Worm (Caenorhabditis elegans) whole organism, L2 larva: ENCODE results near the gene dhs-8.

Experiments
- elt-1 ChIP-seq: fragments of 150-350 bp; optimal IDR thresholded peaks from 2 replicates; lab custom pipeline; 2014; ENCODE audit warnings: missing biosample characterization, missing genetic modification characterization
- gmeb-1 ChIP-seq: fragments of 150-350 bp; optimal IDR thresholded peaks from 2 replicates; lab custom pipeline; 2014; ENCODE audit warnings: missing biosample characterization, missing genetic modification characterization
- lin-13 ChIP-seq: fragments of 150-350 bp; optimal IDR thresholded peaks from 2 replicates; lab custom pipeline; 2014; ENCODE audit warnings: missing biosample characterization, missing genetic modification reagents, missing genetic modification characterization
- mdl-1 ChIP-seq, 2 experiments: fragments of 150-350 bp in 1 of 2; sonication (generic microtip) in 1 of 2; optimal IDR thresholded peaks; 2 replicates each; lab custom pipeline; 2017; ENCODE audit warnings: missing biosample characterization in 2 of 2, missing genetic modification characterization in 2 of 2
- nhr-11 ChIP-seq: fragments of 150-350 bp; optimal IDR thresholded peaks from 2 replicates; lab custom pipeline; 2014; ENCODE audit warnings: missing biosample characterization, missing genetic modification characterization

DNA sequence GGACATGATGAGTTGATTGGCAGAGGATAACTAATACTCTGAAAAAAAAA is 3.6 kb upstream of the dhs-8 start, which contains the start of gene cysl-2:
- TF ChIP-seq mdl-1 (tag; optimal IDR thresholded peaks at IDR 0.05; lab: Kevin White, UChicago) = no peak
- TF ChIP-seq gmeb-1 (tag; lab: Kevin White, UChicago) = no peak
- TF ChIP-seq lin-13 (GFP tag; lab: Kevin White, UChicago) = no peak
- TF ChIP-seq nhr-11 (tag; lab: Kevin White, UChicago) = no peak
- no peak for TF ChIP-seq elt-1 (tag; lab: Kevin White, UChicago)
